Fruit fly (Drosophila melanogaster): ENCODE results near the gene CG14424.

The CG14424 gene

DNA sequence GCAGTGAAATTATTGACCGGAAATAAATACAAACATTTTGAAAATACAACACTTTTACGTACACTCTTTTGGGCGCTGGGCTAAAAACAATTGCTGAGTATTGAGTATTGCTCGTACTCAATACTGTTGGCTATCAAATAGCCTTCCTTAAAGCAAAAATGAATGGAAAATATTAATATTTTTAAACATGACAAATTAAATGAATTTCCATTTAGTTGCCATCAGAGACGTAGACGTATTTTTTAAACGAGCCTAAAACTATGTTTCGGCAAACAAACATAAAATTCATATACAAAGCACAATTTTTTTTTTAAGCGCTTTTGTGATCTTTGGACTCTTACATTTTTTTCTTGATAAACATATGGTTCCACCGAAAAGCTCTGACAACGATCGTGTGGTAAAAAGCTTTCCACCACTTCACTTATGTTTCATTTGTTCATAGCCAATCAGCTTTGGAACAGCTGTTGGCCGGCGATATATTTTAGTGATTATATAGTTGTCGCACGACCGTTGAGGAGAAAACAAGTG lies 20.6 kb upstream of the CG14424 start, which contains the start of gene CG3603 (continued):
- TF ChIP-seq acj6 (GFP tag; optimal IDR thresholded peaks at IDR 0.05) (peak; percentile 27), CG6854 (GFP tag; optimal IDR thresholded peaks at IDR 0.05) (peak; percentile 93), CG8119 (GFP tag; IDR thresholded peaks at IDR 0.05) (peak; percentile 70), Ets96B (tag; optimal IDR thresholded peaks at IDR 0.05) (peak; percentile 55), OdsH (GFP tag; optimal IDR thresholded peaks at IDR 0.05) (peak; percentile 45), CG6276 (GFP tag; optimal IDR thresholded peaks at IDR 0.05) (peak; percentile 93), Hr4 (GFP tag; optimal IDR thresholded peaks at IDR 0.05) (peak; percentile 68), svp (GFP tag) (peak; percentile 78), CG1621 (tag; optimal IDR thresholded peaks at IDR 0.05) (peak; percentile 57), CG6163 (GFP tag; IDR thresholded peaks at IDR 0.05) (peak; percentile 73; the same call in 2 of the 3 replicates), CG6808 (GFP tag; optimal IDR thresholded peaks at IDR 0.05) (peak; percentile 81), CG8319 (GFP tag; optimal IDR thresholded peaks at IDR 0.05) (peak; percentile 72), Sox102F (GFP tag; optimal IDR thresholded peaks at IDR 0.05) (peak; percentile 51), CG3032 (tag; optimal IDR thresholded peaks at IDR 0.05) (peak; percentile 53), CG7368 (GFP tag; optimal IDR thresholded peaks at IDR 0.05) (peak; percentile 71), Sox15 (GFP tag; optimal IDR thresholded peaks at IDR 0.05) (no peak), cyc (GFP tag; optimal IDR thresholded peaks at IDR 0.05) (peak; percentile 35), lz (GFP tag; optimal IDR thresholded peaks at IDR 0.05) (peak; percentile 53)

DNA sequence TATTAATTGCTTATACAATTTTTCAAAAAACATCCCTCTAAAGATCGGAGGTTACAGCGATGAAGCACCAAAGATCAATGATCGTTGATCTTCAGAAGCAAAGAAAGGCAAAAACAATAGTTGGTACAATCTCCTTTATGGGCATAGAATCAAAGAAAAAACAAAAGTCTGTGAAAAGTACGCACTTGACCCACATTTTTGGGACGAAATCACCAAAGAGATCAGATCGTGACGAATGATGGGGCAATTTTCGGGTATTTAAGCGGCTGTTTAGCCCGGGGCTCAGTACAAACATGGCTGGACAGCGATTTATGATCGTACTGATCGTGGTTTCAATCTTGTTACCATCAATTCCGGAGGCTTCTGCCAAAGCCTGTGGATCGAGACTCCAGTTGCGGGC lies 19.7 kb upstream of the CG14424 start, which contains the start of gene CG17959:
Gene CG17959 (plus strand): TSS at position 301 of the 400 bp plus-strand sequence.
- no peak for TF ChIP-seq CG6163 (GFP tag; IDR thresholded peaks at IDR 0.05)
- TF ChIP-seq acj6 (GFP tag; optimal IDR thresholded peaks at IDR 0.05), result no peak
- no peak for TF ChIP-seq Sox102F (GFP tag; optimal IDR thresholded peaks at IDR 0.05)
- TF ChIP-seq Ets96B (tag; optimal IDR thresholded peaks at IDR 0.05), result no peak
- no peak for TF ChIP-seq vri (GFP tag; optimal IDR thresholded peaks at IDR 0.05)
- TF ChIP-seq cyc (GFP tag; optimal IDR thresholded peaks at IDR 0.05), result no peak
- no peak for TF ChIP-seq Hr39 (GFP tag; optimal IDR thresholded peaks at IDR 0.05)

DNA sequence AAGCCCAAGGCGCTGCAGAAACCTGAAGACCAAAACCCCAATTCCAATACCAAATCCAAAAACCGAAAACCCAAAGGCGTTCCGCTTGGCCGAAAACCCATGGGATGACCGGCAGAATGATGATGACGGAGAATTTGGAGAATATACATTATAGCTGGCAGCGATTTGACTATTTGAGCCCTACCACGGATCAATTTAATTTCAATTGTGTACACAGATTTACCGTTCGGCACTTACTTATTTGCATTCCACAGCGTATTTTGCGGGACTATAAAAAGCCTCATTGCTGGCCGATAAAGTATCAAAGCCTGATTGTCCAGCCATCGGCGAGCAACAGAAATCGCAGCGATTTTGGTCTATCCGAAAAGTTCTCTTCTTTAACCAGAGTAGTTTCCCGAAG lies 18.0 kb upstream of the CG14424 start, which contains the start of gene CG14423:
Gene CG14423 (plus strand): TSS at position 301 of the 400 bp plus-strand sequence.
- TF ChIP-seq CG31627 (GFP tag; optimal IDR thresholded peaks at IDR 0.05) (no peak), CG7368 (GFP tag; optimal IDR thresholded peaks at IDR 0.05) (no peak), Hr4 (GFP tag; optimal IDR thresholded peaks at IDR 0.05) (no peak), spab (GFP tag; optimal IDR thresholded peaks at IDR 0.05) (no peak), CG10631 (GFP tag; optimal IDR thresholded peaks at IDR 0.05) (no peak), Ets96B (tag; optimal IDR thresholded peaks at IDR 0.05) (no peak), dac (GFP tag; optimal IDR thresholded peaks at IDR 0.05) (no peak), CG6163 (GFP tag; IDR thresholded peaks at IDR 0.05) (no peak), CG32006 (GFP tag; optimal IDR thresholded peaks at IDR 0.05) (no peak), CG3919 (GFP tag; optimal IDR thresholded peaks at IDR 0.05) (no peak), fd59A (GFP tag; optimal IDR thresholded peaks at IDR 0.05) (no peak), OdsH (GFP tag; optimal IDR thresholded peaks at IDR 0.05) (no peak)

DNA sequence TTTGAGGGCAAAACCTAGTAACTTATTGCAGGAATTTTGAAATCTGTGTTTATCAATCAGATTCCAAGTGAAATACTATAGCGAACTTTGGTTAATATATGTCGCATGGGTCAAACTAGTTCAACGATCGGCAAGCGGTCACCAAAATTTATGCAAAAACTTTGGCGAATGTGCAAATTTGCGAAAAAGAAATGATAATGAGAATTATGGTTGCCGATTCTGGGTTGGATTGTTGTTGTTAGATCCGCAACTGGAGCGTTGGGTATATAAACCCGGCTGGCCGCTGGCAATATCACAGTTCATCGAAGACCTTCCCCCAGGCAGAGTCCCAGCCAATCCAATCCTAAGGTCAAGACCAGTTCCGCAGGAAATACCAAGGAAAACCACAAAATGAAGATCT lies 16.0 kb upstream of the CG14424 start, which contains the start of gene CG14422:
Gene CG14422 (plus strand): TSS at position 301 of the 400 bp plus-strand sequence.
- TF ChIP-seq Met (GFP tag; optimal IDR thresholded peaks at IDR 0.05) (no peak), Eip78C (GFP tag) (no peak), Hr38 (GFP tag; optimal IDR thresholded peaks at IDR 0.05) (no peak), fkh (GFP tag; optimal IDR thresholded peaks at IDR 0.05) (no peak), eg (GFP tag; IDR thresholded peaks at IDR 0.05) (no peak), CG8632 (GFP tag; optimal IDR thresholded peaks at IDR 0.05) (no peak), Gug (GFP tag; IDR thresholded peaks at IDR 0.05) (no peak), CG8119 (GFP tag; IDR thresholded peaks at IDR 0.05) (no peak), topi (GFP tag; optimal IDR thresholded peaks at IDR 0.05) (no peak), cyc (GFP tag; optimal IDR thresholded peaks at IDR 0.05) (no peak), CG4318 (GFP tag; optimal IDR thresholded peaks at IDR 0.05) (no peak), CG6792 (GFP tag; optimal IDR thresholded peaks at IDR 0.05) (no peak)

All from whole organism, prepupa.